In genomic region chr3L:21554752-21555151, dm6 we compare ENCODE assay signal across 1 fruit fly cellular context.
TF ChIP-seq lines count a peak whose summit lies in the region.

Gene Wnk (minus strand): TSS chr3L:21554928.

TF ChIP-seq in whole organism, embryonic, 481 proteins besides CTCF, POLR2A, EP300 and RAD21 (continued from another document):
- no peak for TF ChIP-seq CG6813 (GFP tag; optimal IDR thresholded peaks at IDR 0.05; lab: Kevin White, UChicago)
- no peak for TF ChIP-seq az2 (GFP tag; optimal IDR thresholded peaks at IDR 0.05; lab: Kevin White, UChicago)
- no peak for TF ChIP-seq CG2889 (GFP tag; IDR thresholded peaks at IDR 0.05; lab: Robert Waterston, UW)
- no peak for TF ChIP-seq CG7786 (GFP tag; optimal IDR thresholded peaks at IDR 0.05; lab: Kevin White, UChicago)
- no peak for TF ChIP-seq mam (GFP tag; optimal IDR thresholded peaks at IDR 0.05; lab: Kevin White, UChicago)
- no peak for TF ChIP-seq CG16779 (GFP tag; IDR thresholded peaks at IDR 0.05; lab: Robert Waterston, UW)
- TF ChIP-seq Dll (GFP tag; IDR thresholded peaks at IDR 0.05; lab: Robert Waterston, UW; ENCODE audit: partially characterized antibody): peak; percentile 80
- TF ChIP-seq Hsf (GFP tag; optimal IDR thresholded peaks at IDR 0.05; lab: Kevin White, UChicago): no peak
- TF ChIP-seq CG8388 (GFP tag; optimal IDR thresholded peaks at IDR 0.05; lab: Kevin White, UChicago): no peak
- TF ChIP-seq run (tag; optimal IDR thresholded peaks at IDR 0.05; lab: Kevin White, UChicago): no peak
